Worm (Caenorhabditis elegans): Measurements from ENCODE around the gene C24A8.6.

DNA sequence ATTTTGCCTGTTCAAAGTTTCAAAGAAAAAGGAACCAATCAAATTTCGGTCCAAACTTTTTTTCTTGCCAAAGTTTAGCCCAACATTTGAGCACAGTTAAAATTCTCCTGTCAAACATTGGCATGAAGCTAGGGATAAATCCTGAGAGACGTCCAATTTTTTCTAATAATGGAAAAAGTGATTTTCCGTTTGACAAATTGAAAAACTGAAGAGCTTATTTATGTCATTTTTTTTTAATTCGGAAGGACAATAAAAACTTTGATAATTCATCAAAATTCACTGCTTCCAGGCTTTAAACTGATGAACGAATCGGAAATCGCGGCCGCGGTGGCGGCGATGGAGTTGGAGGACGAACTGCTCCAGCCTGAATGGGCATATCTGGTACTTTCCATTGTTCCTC, 11.6 kb downstream of the C24A8.6 start, which contains the start of gene dop-6:
- TF ChIP-seq lsy-2 (tag; optimal IDR thresholded peaks at IDR 0.05) (no peak), unc-62 (GFP tag; optimal IDR thresholded peaks at IDR 0.05) (no peak), nhr-28 (tag; optimal IDR thresholded peaks at IDR 0.05) (no peak), irx-1 (tag; optimal IDR thresholded peaks at IDR 0.05) (no peak), ets-5 (GFP tag; IDR thresholded peaks at IDR 0.05) (no peak), zag-1 (tag; optimal IDR thresholded peaks at IDR 0.05) (no peak), efl-3 (GFP tag; optimal IDR thresholded peaks at IDR 0.05) (no peak), egl-27 (tag; optimal IDR thresholded peaks at IDR 0.05) (no peak), mdl-1 (tag; optimal IDR thresholded peaks at IDR 0.05) (no peak), aly-2 (tag; optimal IDR thresholded peaks at IDR 0.05) (no peak), fos-1 (tag; optimal IDR thresholded peaks at IDR 0.05) (no peak), pqm-1 (tag; optimal IDR thresholded peaks at IDR 0.05) (no peak), nhr-20 (tag; optimal IDR thresholded peaks at IDR 0.05) (no peak), ceh-88 (GFP tag; IDR thresholded peaks at IDR 0.05) (no peak)

Data from whole organism, L1 larva.